Fruit fly (Drosophila melanogaster) whole organism: ENCODE results near the gene Agpat2.

ENCODE experiments used
- EcR ChIP-seq, 2 experiments: fragments of >200 bp; optimal IDR thresholded peaks; 2 replicates each; lab custom pipeline; 2017; ENCODE audit warnings: missing biosample characterization in 2 of 2, missing genetic modification characterization in 2 of 2, missing genetic modification reagents in 2 of 2
- psq ChIP-seq: fragments of >200 bp; optimal IDR thresholded peaks from 2 replicates; lab custom pipeline; 2017
- usp ChIP-seq: fragments of >200 bp; optimal IDR thresholded peaks from 2 replicates; lab custom pipeline; 2017; ENCODE audit warnings: missing biosample characterization, missing genetic modification characterization, mixed read lengths

- TF ChIP-seq EcR (GFP tag; optimal IDR thresholded peaks at IDR 0.05; lab: Kevin White, UChicago) (no peak), psq (lab: Kevin White, UChicago) (no peak), usp (GFP tag; lab: Kevin White, UChicago) (no peak)
Measured at dm6 chr2L:8424662-8425208, 39.1 kb downstream of the Agpat2 start.
